Worm (Caenorhabditis elegans) whole organism, L2 larva: ENCODE measurements around the gene C06B3.7.
A peak's percentile ranks its signal among the peaks of the same experiment; 100 is the strongest.

Experiments used
- C34F6.9 ChIP-seq: fragments of 150-350 bp; optimal IDR thresholded peaks from 2 replicates; lab custom pipeline; 2014; ENCODE audit warnings: missing biosample characterization, missing genetic modification characterization
- F13H6.1 ChIP-seq: sonication (generic microtip); optimal IDR thresholded peaks from 2 replicates; lab custom pipeline; 2016; ENCODE audit warnings: missing genetic modification characterization, missing compliant biosample characterization
- Y55F3AM.14 ChIP-seq: fragments of 200-800 bp; sonication (Bioruptor generic); optimal IDR thresholded peaks from 2 replicates; lab custom pipeline; 2018; ENCODE audit warnings: mild to moderate bottlenecking, missing genetic modification characterization, missing compliant biosample characterization
- ZK546.5 ChIP-seq: sonication (generic microtip); optimal IDR thresholded peaks from 2 replicates; lab custom pipeline; 2017; ENCODE audit warnings: missing biosample characterization, missing genetic modification characterization
- ama-1 ChIP-seq: fragments of 150-350 bp; optimal IDR thresholded peaks from 2 replicates; lab custom pipeline; 2018; ENCODE audit warnings: inconsistent platforms
- blmp-1 ChIP-seq: sonication (generic microtip); optimal IDR thresholded peaks from 2 replicates; lab custom pipeline; 2017; ENCODE audit warnings: missing genetic modification characterization, mild to moderate bottlenecking, missing compliant biosample characterization, antibody characterized with exemption, moderate library complexity; ENCODE audit not compliant: insufficient read depth
- ceh-16 ChIP-seq: fragments of 150-350 bp; optimal IDR thresholded peaks from 2 replicates; lab custom pipeline; 2014; ENCODE audit warnings: missing biosample characterization, missing genetic modification characterization
- ceh-82 ChIP-seq: fragments of 150-350 bp; optimal IDR thresholded peaks from 2 replicates; lab custom pipeline; 2014; ENCODE audit warnings: missing biosample characterization, missing genetic modification characterization
- crh-2 ChIP-seq: sonication (generic microtip); optimal IDR thresholded peaks from 2 replicates; lab custom pipeline; 2017; ENCODE audit warnings: missing biosample characterization, missing genetic modification characterization
- dmd-4 ChIP-seq: sonication (generic microtip); optimal IDR thresholded peaks from 2 replicates; lab custom pipeline; 2017; ENCODE audit warnings: missing biosample characterization, missing genetic modification characterization
- egl-27 ChIP-seq: sonication (generic microtip); optimal IDR thresholded peaks from 3 replicates; lab custom pipeline; 2017; ENCODE audit warnings: missing biosample characterization, missing genetic modification reagents, missing genetic modification characterization
- elt-1 ChIP-seq: fragments of 150-350 bp; optimal IDR thresholded peaks from 2 replicates; lab custom pipeline; 2014; ENCODE audit warnings: missing biosample characterization, missing genetic modification characterization
- fos-1 ChIP-seq: fragments of 150-350 bp; optimal IDR thresholded peaks from 2 replicates; lab custom pipeline; 2014; ENCODE audit warnings: missing biosample characterization, missing genetic modification characterization
- gmeb-1 ChIP-seq: fragments of 150-350 bp; optimal IDR thresholded peaks from 2 replicates; lab custom pipeline; 2014; ENCODE audit warnings: missing biosample characterization, missing genetic modification characterization
- lin-13 ChIP-seq: fragments of 150-350 bp; optimal IDR thresholded peaks from 2 replicates; lab custom pipeline; 2014; ENCODE audit warnings: missing biosample characterization, missing genetic modification reagents, missing genetic modification characterization
- lin-39 ChIP-seq: fragments of 150-350 bp; optimal IDR thresholded peaks from 2 replicates; lab custom pipeline; 2014; ENCODE audit warnings: missing biosample characterization, missing genetic modification reagents, missing genetic modification characterization
- lsy-2 ChIP-seq, 2 experiments: fragments of 150-350 bp in 1 of 2; sonication (generic microtip) in 1 of 2; optimal IDR thresholded peaks; 2 replicates each; lab custom pipeline; 2014 to 2017; ENCODE audit warnings: missing biosample characterization in 2 of 2, missing genetic modification characterization in 2 of 2
- mab-5 ChIP-seq: fragments of 150-350 bp; optimal IDR thresholded peaks from 2 replicates; lab custom pipeline; 2014; ENCODE audit warnings: missing biosample characterization, missing genetic modification characterization
- mbf-1 ChIP-seq: sonication (generic microtip); optimal IDR thresholded peaks from 2 replicates; lab custom pipeline; 2017; ENCODE audit warnings: missing biosample characterization, missing genetic modification characterization
- mdl-1 ChIP-seq, 2 experiments: fragments of 150-350 bp in 1 of 2; sonication (generic microtip) in 1 of 2; optimal IDR thresholded peaks; 2 replicates each; lab custom pipeline; 2017; ENCODE audit warnings: missing biosample characterization in 2 of 2, missing genetic modification characterization in 2 of 2
- nhr-12 ChIP-seq: fragments of 150-350 bp; optimal IDR thresholded peaks from 2 replicates; lab custom pipeline; 2014; ENCODE audit warnings: missing biosample characterization, missing genetic modification characterization
- nhr-129 ChIP-seq: fragments of 150-350 bp; optimal IDR thresholded peaks from 2 replicates; lab custom pipeline; 2014; ENCODE audit warnings: missing biosample characterization, missing genetic modification characterization
- nhr-21 ChIP-seq: fragments of 150-350 bp; optimal IDR thresholded peaks from 2 replicates; lab custom pipeline; 2014; ENCODE audit warnings: missing biosample characterization, missing genetic modification characterization
- nhr-237 ChIP-seq: fragments of 150-350 bp; optimal IDR thresholded peaks from 2 replicates; lab custom pipeline; 2014; ENCODE audit warnings: missing biosample characterization, missing genetic modification characterization
- nhr-25 ChIP-seq: fragments of 150-350 bp; sonication (generic microtip); optimal IDR thresholded peaks from 3 replicates; lab custom pipeline; 2014; ENCODE audit warnings: missing biosample characterization, missing genetic modification characterization
- nhr-6 ChIP-seq: fragments of 150-350 bp; optimal IDR thresholded peaks from 2 replicates; lab custom pipeline; 2014; ENCODE audit warnings: missing biosample characterization, missing genetic modification characterization
- nhr-77 ChIP-seq: fragments of 150-350 bp; optimal IDR thresholded peaks from 2 replicates; lab custom pipeline; 2014; ENCODE audit warnings: missing biosample characterization, missing genetic modification characterization
- peb-1 ChIP-seq: fragments of 150-350 bp; optimal IDR thresholded peaks from 2 replicates; lab custom pipeline; 2014; ENCODE audit warnings: missing biosample characterization, missing genetic modification characterization
- sem-4 ChIP-seq: fragments of 150-350 bp; optimal IDR thresholded peaks from 2 replicates; lab custom pipeline; 2014; ENCODE audit warnings: missing biosample characterization, missing genetic modification reagents, missing genetic modification characterization
- skn-1 ChIP-seq: sonication (generic microtip); optimal IDR thresholded peaks from 2 replicates; lab custom pipeline; 2017; ENCODE audit warnings: missing biosample characterization, missing genetic modification characterization
- sma-3 ChIP-seq: sonication (generic microtip); optimal IDR thresholded peaks from 2 replicates; lab custom pipeline; 2016; ENCODE audit warnings: missing genetic modification reagents, missing genetic modification characterization, missing compliant biosample characterization
- sma-9 ChIP-seq, 2 experiments: fragments of 150-350 bp in 1 of 2; sonication (generic microtip) in 1 of 2; optimal IDR thresholded peaks; 2 replicates each; lab custom pipeline; 2014 to 2016; ENCODE audit warnings: missing genetic modification characterization in 2 of 2, mild to moderate bottlenecking in 1 of 2, missing biosample characterization in 1 of 2, missing compliant biosample characterization in 1 of 2, missing genetic modification reagents in 1 of 2, moderate library complexity in 1 of 2
- snpc-4 ChIP-seq: fragments of 150-350 bp; optimal IDR thresholded peaks from 2 replicates; lab custom pipeline; 2014; ENCODE audit warnings: missing biosample characterization, missing genetic modification characterization
- unc-39 ChIP-seq: fragments of 150-350 bp; optimal IDR thresholded peaks from 2 replicates; lab custom pipeline; 2014; ENCODE audit warnings: missing biosample characterization, missing genetic modification characterization
- unc-55 ChIP-seq: fragments of 150-350 bp; sonication (generic microtip); optimal IDR thresholded peaks from 3 replicates; lab custom pipeline; 2014; ENCODE audit warnings: missing biosample characterization, missing genetic modification reagents, missing genetic modification characterization
- unc-62 ChIP-seq: fragments of 150-350 bp; optimal IDR thresholded peaks from 2 replicates; lab custom pipeline; 2014; ENCODE audit warnings: missing biosample characterization, missing genetic modification reagents, missing genetic modification characterization
- zag-1 ChIP-seq: fragments of 150-350 bp; optimal IDR thresholded peaks from 2 replicates; lab custom pipeline; 2014; ENCODE audit warnings: missing biosample characterization, missing genetic modification characterization
- ztf-1 ChIP-seq: fragments of 200-800 bp; sonication (Bioruptor generic); conservative IDR thresholded peaks from 2 replicates; pipeline ENCODE4 v1.3.6; 2022; ENCODE audit warnings: missing genetic modification characterization, missing compliant biosample characterization
- ztf-11 ChIP-seq: sonication (generic microtip); optimal IDR thresholded peaks from 2 replicates; lab custom pipeline; 2017; ENCODE audit warnings: missing biosample characterization, missing genetic modification characterization
- ztf-4 ChIP-seq: fragments of 150-350 bp; optimal IDR thresholded peaks from 2 replicates; lab custom pipeline; 2014; ENCODE audit warnings: missing biosample characterization, missing genetic modification characterization

The C06B3.7 gene

ce11 chrV:13909400-13909799 lies at the start of gene C06B3.7:
C06B3.7 (plus strand) TSS chrV:13909686.
- peak; percentile 65 for TF ChIP-seq F13H6.1 (tag; lab: Kevin White, UChicago)
- peak; percentile 45 for TF ChIP-seq egl-27
- TF ChIP-seq sma-9 (GFP tag; optimal IDR thresholded peaks at IDR 0.05; lab: Kevin White, UChicago) = peak; percentile 96
- TF ChIP-seq sma-9 (tag; optimal IDR thresholded peaks at IDR 0.05; lab: Kevin White, UChicago) = no peak
- peak; percentile 47 for TF ChIP-seq lin-13
- peak; percentile 93 for TF ChIP-seq nhr-21
- TF ChIP-seq nhr-25 = peak; percentile 93
- TF ChIP-seq lin-39 (tag; lab: Kevin White, UChicago) = no peak
- TF ChIP-seq mab-5 = peak; percentile 24
- TF ChIP-seq unc-62 (GFP tag; lab: Kevin White, UChicago) = no peak
- TF ChIP-seq nhr-77 (tag; lab: Kevin White, UChicago) = no peak
- peak; percentile 85 for TF ChIP-seq sem-4 (tag; lab: Kevin White, UChicago)
- peak; percentile 95 for TF ChIP-seq crh-2 (tag; lab: Kevin White, UChicago)
- peak; percentile 46 for TF ChIP-seq snpc-4 (tag; lab: Kevin White, UChicago)
- no peak for TF ChIP-seq nhr-6
- no peak for TF ChIP-seq elt-1 (tag; lab: Kevin White, UChicago)
- peak; percentile 73 for TF ChIP-seq unc-55
- peak; percentile 99 for TF ChIP-seq nhr-129 (tag; lab: Kevin White, UChicago)
- TF ChIP-seq nhr-237 = no peak
- peak; percentile 15 to 89 for TF ChIP-seq lsy-2 (tag; optimal IDR thresholded peaks at IDR 0.05; lab: Kevin White, UChicago)
- peak; percentile 91 for TF ChIP-seq C34F6.9
- TF ChIP-seq ama-1 (lab: Kevin White, UChicago) = peak; percentile 75
- no peak for TF ChIP-seq dmd-4 (tag; lab: Kevin White, UChicago)
- peak; percentile 75 for TF ChIP-seq ztf-4 (tag; lab: Kevin White, UChicago)
- TF ChIP-seq mbf-1 = no peak
- TF ChIP-seq gmeb-1 (tag; lab: Kevin White, UChicago) = peak; percentile 61
- TF ChIP-seq nhr-12 = no peak
- TF ChIP-seq sma-3 = peak; percentile 88
- TF ChIP-seq skn-1 (tag; lab: Kevin White, UChicago) = peak; percentile 21
- no peak for TF ChIP-seq zag-1 (tag; lab: Kevin White, UChicago)
- no peak for TF ChIP-seq ztf-11 (tag; lab: Kevin White, UChicago)
- peak; percentile 77 for TF ChIP-seq fos-1 (tag; lab: Kevin White, UChicago)
- no peak for TF ChIP-seq unc-39 (tag; lab: Kevin White, UChicago)
- peak in 1 of 2 experiments; percentile 74 for TF ChIP-seq mdl-1 (tag; optimal IDR thresholded peaks at IDR 0.05; lab: Kevin White, UChicago)
- peak; percentile 55 for TF ChIP-seq blmp-1 (tag; lab: Kevin White, UChicago)

ce11 chrV:13862505-13862904 lies 47.0 kb upstream of the C06B3.7 start, which contains the start of gene srx-137:
srx-137 (plus strand) TSS chrV:13862805.
- no peak for TF ChIP-seq ztf-11 (tag; lab: Kevin White, UChicago)
- TF ChIP-seq ztf-1 (GFP tag; lab: Robert Waterston, UW) = no peak
- TF ChIP-seq snpc-4 (tag; lab: Kevin White, UChicago) = no peak
- TF ChIP-seq sem-4 (tag; lab: Kevin White, UChicago) = no peak
- TF ChIP-seq ztf-4 (tag; lab: Kevin White, UChicago) = no peak
- TF ChIP-seq peb-1 = no peak
- no peak for TF ChIP-seq F13H6.1 (tag; lab: Kevin White, UChicago)
- no peak for TF ChIP-seq ama-1 (lab: Kevin White, UChicago)

- TF ChIP-seq snpc-4 (tag; lab: Kevin White, UChicago) (no peak), zag-1 (tag; lab: Kevin White, UChicago) (no peak), nhr-25 (no peak), crh-2 (tag; lab: Kevin White, UChicago) (no peak), ztf-1 (GFP tag; lab: Robert Waterston, UW) (no peak), sma-3 (no peak), mdl-1 (tag; optimal IDR thresholded peaks at IDR 0.05; lab: Kevin White, UChicago) (no peak), dmd-4 (tag; lab: Kevin White, UChicago) (no peak), Y55F3AM.14 (GFP tag; lab: Kevin White, UChicago) (no peak), elt-1 (tag; lab: Kevin White, UChicago) (no peak), skn-1 (tag; lab: Kevin White, UChicago) (no peak), nhr-6 (no peak), unc-39 (tag; lab: Kevin White, UChicago) (no peak), ZK546.5 (tag; lab: Kevin White, UChicago) (no peak), egl-27 (no peak), ztf-4 (tag; lab: Kevin White, UChicago) (no peak), ceh-16 (tag; lab: Kevin White, UChicago) (no peak), nhr-77 (tag; lab: Kevin White, UChicago) (no peak), ceh-82 (tag; lab: Kevin White, UChicago) (no peak)
- TF ChIP-seq, all 48 proteins: peak for 0
Measured at ce11 chrV:13863700-13864099, 45.8 kb upstream of the C06B3.7 start.
